Worm (Caenorhabditis elegans): Measurements from ENCODE around the gene acdh-11.

Gene acdh-11

DNA sequence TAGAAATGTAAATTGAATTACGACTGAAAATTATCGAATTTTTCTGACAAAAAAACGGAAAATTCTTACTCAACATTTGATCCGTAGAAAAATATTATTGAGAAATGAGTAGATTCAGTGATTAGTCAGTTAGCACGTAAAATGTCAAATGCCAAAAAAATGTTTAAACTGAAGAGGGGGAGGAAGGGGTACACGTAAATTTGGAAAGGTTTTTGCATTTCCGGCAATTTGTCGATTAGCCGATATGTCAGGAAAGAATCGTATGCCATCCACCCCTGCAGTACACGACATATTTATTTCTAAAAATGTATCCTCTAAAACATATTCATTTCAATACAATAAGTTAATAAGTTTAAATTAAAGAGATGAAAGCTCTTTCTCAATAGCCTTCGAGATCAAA, 8.1 kb upstream of the acdh-11 start, which contains the start of gene T21C12.4:
T21C12.4 (minus strand) TSS at position 101 of the 400 bp plus-strand sequence.
- TF ChIP-seq ama-1 (optimal IDR thresholded peaks at IDR 0.05) (no peak), tra-4 (tag; optimal IDR thresholded peaks at IDR 0.05) (no peak), tbx-11 (GFP tag; IDR thresholded peaks at IDR 0.05) (no peak), ets-7 (tag; optimal IDR thresholded peaks at IDR 0.05) (no peak), hmg-4 (GFP tag; optimal IDR thresholded peaks at IDR 0.05) (no peak), flt-1 (GFP tag; IDR thresholded peaks at IDR 0.05) (no peak), aly-1 (tag; optimal IDR thresholded peaks at IDR 0.05) (no peak), sea-1 (GFP tag; conservative IDR thresholded peaks at IDR 0.05) (no peak), tbx-37 (GFP tag; conservative IDR thresholded peaks at IDR 0.05) (no peak), hmbx-1 (tag; optimal IDR thresholded peaks at IDR 0.05) (no peak), hnd-1 (tag; optimal IDR thresholded peaks at IDR 0.05) (no peak), B0310.2 (tag; optimal IDR thresholded peaks at IDR 0.05) (no peak), pes-1 (GFP tag; IDR thresholded peaks at IDR 0.05) (no peak), F13C5.2 (tag; optimal IDR thresholded peaks at IDR 0.05) (no peak)

DNA sequence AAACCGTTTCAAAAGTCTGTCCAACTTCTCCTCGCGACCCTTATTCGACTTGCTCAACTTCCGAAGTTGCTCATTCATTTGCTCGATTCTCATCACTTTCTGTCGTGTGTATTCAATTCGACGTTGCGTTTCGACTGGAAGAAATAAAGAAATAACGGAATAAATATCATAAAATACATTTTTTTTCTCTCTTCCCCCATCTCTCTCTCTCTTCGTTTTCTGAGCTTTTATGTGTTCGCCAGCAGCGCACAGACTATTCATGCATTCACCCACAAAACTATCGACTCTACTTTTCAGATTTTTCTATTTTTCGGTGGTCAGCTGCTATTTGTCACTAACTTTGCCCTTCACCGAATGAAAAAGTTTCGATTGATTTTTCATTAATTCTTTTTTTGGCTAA, 5.8 kb upstream of the acdh-11 start, which contains the start of gene rab-30:
rab-30 (plus strand) TSS at position 301 of the 400 bp plus-strand sequence.
- TF ChIP-seq flt-1 (GFP tag; IDR thresholded peaks at IDR 0.05), result no peak
- TF ChIP-seq B0310.2 (tag; optimal IDR thresholded peaks at IDR 0.05), result no peak
- TF ChIP-seq hmbx-1 (tag; optimal IDR thresholded peaks at IDR 0.05), result no peak
- no peak for TF ChIP-seq aly-1 (tag; optimal IDR thresholded peaks at IDR 0.05)
- no peak for TF ChIP-seq ama-1 (optimal IDR thresholded peaks at IDR 0.05)
- no peak for TF ChIP-seq tbx-11 (GFP tag; IDR thresholded peaks at IDR 0.05)
- no peak for TF ChIP-seq ceh-36 (tag; optimal IDR thresholded peaks at IDR 0.05)
- TF ChIP-seq tbx-37 (GFP tag; conservative IDR thresholded peaks at IDR 0.05), result no peak
- no peak for TF ChIP-seq F13C5.2 (tag; optimal IDR thresholded peaks at IDR 0.05)
- TF ChIP-seq hmg-4 (GFP tag; optimal IDR thresholded peaks at IDR 0.05), result no peak
- no peak for TF ChIP-seq ceh-13 (GFP tag; optimal IDR thresholded peaks at IDR 0.05)
- TF ChIP-seq tra-4 (tag; optimal IDR thresholded peaks at IDR 0.05), result no peak
- TF ChIP-seq ets-7 (tag; optimal IDR thresholded peaks at IDR 0.05), result no peak
- TF ChIP-seq hnd-1 (tag; optimal IDR thresholded peaks at IDR 0.05), result no peak
- no peak for TF ChIP-seq scrt-1 (GFP tag; IDR thresholded peaks at IDR 0.05)

DNA sequence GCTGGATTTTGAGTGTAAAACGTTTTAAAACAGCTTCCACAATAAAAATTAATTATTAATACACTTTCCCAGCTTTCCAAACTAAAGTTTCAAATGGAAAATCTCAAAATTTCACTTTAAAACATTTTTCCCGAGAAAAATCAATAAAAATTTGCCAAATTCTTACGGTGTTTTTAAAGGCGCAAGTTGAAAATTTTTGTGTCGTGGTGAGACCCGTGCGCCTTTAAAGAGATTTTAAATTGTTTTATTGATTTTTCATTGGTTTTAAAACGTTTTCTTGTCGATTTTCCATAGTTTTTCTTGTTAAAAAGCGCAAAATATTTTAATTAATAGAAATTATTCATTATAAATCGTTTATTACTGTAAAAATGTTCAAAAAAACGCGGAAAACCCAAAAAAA, 4.2 kb upstream of the acdh-11 start, which contains the start of gene Y45F3A.1:
Y45F3A.1 (minus strand) TSS at position 12 of the 400 bp plus-strand sequence.
- TF ChIP-seq scrt-1 (GFP tag; IDR thresholded peaks at IDR 0.05) (no peak), sea-1 (GFP tag; conservative IDR thresholded peaks at IDR 0.05) (no peak), ama-1 (optimal IDR thresholded peaks at IDR 0.05) (no peak), tbx-11 (GFP tag; IDR thresholded peaks at IDR 0.05) (no peak), B0310.2 (tag; optimal IDR thresholded peaks at IDR 0.05) (no peak), hmbx-1 (tag; optimal IDR thresholded peaks at IDR 0.05) (no peak), ceh-36 (tag; optimal IDR thresholded peaks at IDR 0.05) (no peak), flt-1 (GFP tag; IDR thresholded peaks at IDR 0.05) (no peak), pes-1 (GFP tag; IDR thresholded peaks at IDR 0.05) (no peak), hmg-4 (GFP tag; optimal IDR thresholded peaks at IDR 0.05) (no peak), tra-4 (tag; optimal IDR thresholded peaks at IDR 0.05) (no peak), ceh-13 (GFP tag; optimal IDR thresholded peaks at IDR 0.05) (no peak)

DNA sequence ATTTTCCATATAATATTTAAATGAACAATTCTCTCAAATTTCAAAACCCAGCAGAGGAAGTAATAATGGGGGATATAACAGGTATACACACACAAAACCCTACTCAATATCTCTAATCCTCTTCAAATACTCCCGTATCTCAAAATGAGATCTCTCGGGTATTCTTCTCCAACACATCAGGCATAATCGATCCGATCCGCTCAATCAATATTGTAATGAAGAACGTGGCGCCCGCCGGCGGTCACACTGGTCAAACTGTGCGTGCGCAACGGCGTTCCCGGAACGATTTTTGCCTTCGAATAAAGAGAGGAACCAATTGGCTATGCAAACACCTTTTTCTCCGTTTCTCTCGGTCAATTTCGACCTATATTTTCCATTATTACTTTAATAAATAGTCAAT, 3.5 kb upstream of the acdh-11 start:
- TF ChIP-seq tra-4 (tag; optimal IDR thresholded peaks at IDR 0.05) (no peak), tbx-11 (GFP tag; IDR thresholded peaks at IDR 0.05) (no peak), hmbx-1 (tag; optimal IDR thresholded peaks at IDR 0.05) (no peak), flt-1 (GFP tag; IDR thresholded peaks at IDR 0.05) (no peak), sea-1 (GFP tag; conservative IDR thresholded peaks at IDR 0.05) (no peak), tbx-37 (GFP tag; conservative IDR thresholded peaks at IDR 0.05) (no peak), ceh-13 (GFP tag; optimal IDR thresholded peaks at IDR 0.05) (no peak), F13C5.2 (tag; optimal IDR thresholded peaks at IDR 0.05) (no peak), ets-7 (tag; optimal IDR thresholded peaks at IDR 0.05) (no peak)

DNA sequence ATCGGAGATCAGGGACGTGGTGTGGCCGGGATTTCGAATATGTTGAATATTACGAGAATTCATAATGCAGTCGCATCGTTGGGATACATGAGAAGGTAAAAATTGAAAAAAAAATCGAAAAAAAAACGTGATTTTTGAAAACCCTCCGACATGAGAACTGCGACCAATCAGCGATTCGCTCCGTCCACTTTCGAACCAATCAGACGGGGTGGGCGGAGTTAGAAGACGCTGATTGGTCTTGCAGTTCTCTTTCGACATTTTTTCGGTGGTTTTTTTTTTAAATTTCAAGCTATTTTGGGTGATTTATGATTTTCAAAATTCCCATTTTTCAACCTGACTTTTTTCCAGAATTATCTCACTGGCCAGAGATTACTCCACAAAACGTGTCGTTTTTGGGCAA, 3.2 kb downstream of the acdh-11 start:
- no peak for TF ChIP-seq aly-1 (tag; optimal IDR thresholded peaks at IDR 0.05)

DNA sequence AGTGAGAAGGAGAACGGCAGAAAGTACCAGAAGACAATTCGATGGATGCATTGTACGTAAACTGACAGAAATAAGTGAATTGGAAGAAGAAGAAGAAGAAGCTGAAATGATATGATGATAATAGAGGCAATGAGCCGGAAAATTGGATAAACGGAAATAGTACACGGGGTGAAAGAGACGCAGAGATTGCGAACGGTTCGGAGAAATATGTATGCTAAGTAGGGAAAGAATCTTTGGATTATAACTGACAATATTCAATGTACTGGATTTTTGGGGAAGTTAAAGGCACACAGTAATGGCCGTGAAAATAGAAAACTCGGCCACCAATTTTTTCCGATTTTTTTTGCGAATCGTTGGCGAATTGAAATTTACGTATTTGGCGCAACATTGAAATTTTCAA, 9.3 kb downstream of the acdh-11 start, which contains the start of gene Y45F3A.4:
Y45F3A.4 (minus strand) TSS at position 101 of the 400 bp plus-strand sequence.
- TF ChIP-seq hnd-1 (tag; optimal IDR thresholded peaks at IDR 0.05) (no peak), sea-1 (GFP tag; conservative IDR thresholded peaks at IDR 0.05) (no peak), tra-4 (tag; optimal IDR thresholded peaks at IDR 0.05) (no peak), hmbx-1 (tag; optimal IDR thresholded peaks at IDR 0.05) (no peak), ets-7 (tag; optimal IDR thresholded peaks at IDR 0.05) (no peak), flt-1 (GFP tag; IDR thresholded peaks at IDR 0.05) (no peak), hmg-4 (GFP tag; optimal IDR thresholded peaks at IDR 0.05) (no peak), B0310.2 (tag; optimal IDR thresholded peaks at IDR 0.05) (no peak), ama-1 (optimal IDR thresholded peaks at IDR 0.05) (no peak), ceh-36 (tag; optimal IDR thresholded peaks at IDR 0.05) (no peak), tbx-37 (GFP tag; conservative IDR thresholded peaks at IDR 0.05) (no peak), ceh-13 (GFP tag; optimal IDR thresholded peaks at IDR 0.05) (no peak), scrt-1 (GFP tag; IDR thresholded peaks at IDR 0.05) (no peak), pes-1 (GFP tag; IDR thresholded peaks at IDR 0.05) (no peak), aly-1 (tag; optimal IDR thresholded peaks at IDR 0.05) (no peak), tbx-11 (GFP tag; IDR thresholded peaks at IDR 0.05) (no peak), F13C5.2 (tag; optimal IDR thresholded peaks at IDR 0.05) (no peak)

DNA sequence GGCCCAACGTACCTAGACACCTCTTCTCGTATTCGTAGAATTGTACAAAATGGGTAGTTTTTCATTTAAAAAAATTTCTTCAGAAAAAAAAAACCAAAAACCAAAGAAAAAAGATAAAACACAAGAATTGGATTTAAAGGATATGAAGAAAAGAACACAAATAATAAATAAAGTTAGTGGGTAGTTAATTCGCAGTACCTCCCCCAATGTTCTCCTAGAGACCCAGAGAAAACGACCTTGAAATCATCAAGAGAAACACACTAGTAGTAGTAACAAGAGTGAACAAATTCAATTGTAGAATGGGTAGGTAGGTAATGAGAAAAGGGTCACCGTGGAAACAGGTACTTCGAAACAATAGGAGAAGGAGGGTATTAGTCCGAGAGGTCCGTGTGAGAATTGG, 11.7 kb downstream of the acdh-11 start:
- TF ChIP-seq aly-1 (tag; optimal IDR thresholded peaks at IDR 0.05), result no peak
- no peak for TF ChIP-seq hmbx-1 (tag; optimal IDR thresholded peaks at IDR 0.05)
- TF ChIP-seq tbx-11 (GFP tag; IDR thresholded peaks at IDR 0.05), result no peak
- no peak for TF ChIP-seq flt-1 (GFP tag; IDR thresholded peaks at IDR 0.05)
- TF ChIP-seq ceh-13 (GFP tag; optimal IDR thresholded peaks at IDR 0.05), result no peak
- no peak for TF ChIP-seq tbx-37 (GFP tag; conservative IDR thresholded peaks at IDR 0.05)
- TF ChIP-seq tra-4 (tag; optimal IDR thresholded peaks at IDR 0.05), result no peak
- TF ChIP-seq ceh-36 (tag; optimal IDR thresholded peaks at IDR 0.05), result no peak
- no peak for TF ChIP-seq sea-1 (GFP tag; conservative IDR thresholded peaks at IDR 0.05)
- TF ChIP-seq ets-7 (tag; optimal IDR thresholded peaks at IDR 0.05), result no peak
- no peak for TF ChIP-seq B0310.2 (tag; optimal IDR thresholded peaks at IDR 0.05)
- TF ChIP-seq ama-1 (optimal IDR thresholded peaks at IDR 0.05), result no peak
- no peak for TF ChIP-seq F13C5.2 (tag; optimal IDR thresholded peaks at IDR 0.05)
- no peak for TF ChIP-seq hnd-1 (tag; optimal IDR thresholded peaks at IDR 0.05)

Measured in whole organism, early embryonic.